Fruit fly (Drosophila melanogaster) whole organism, embryonic: ENCODE results near the gene CG9471.

Experiments used
- Atf6 ChIP-seq: fragments of 200-800 bp; sonication (Bioruptor generic); IDR thresholded peaks from 2 replicates; pipeline ENCODE4 v1.3.6; 2022; ENCODE audit warnings: missing biosample characterization, missing genetic modification characterization
- Awh ChIP-seq: fragments of 200-800 bp; sonication (Bioruptor generic); IDR thresholded peaks from 2 replicates; pipeline ENCODE4, ENCODE4 v1.3.6; 2022; ENCODE audit warnings: missing biosample characterization, missing genetic modification characterization
- CG1233 ChIP-seq: fragments of 200-800 bp; sonication (Bioruptor generic); optimal IDR thresholded peaks from 4 replicates; lab custom pipeline; 2018; ENCODE audit warnings: missing biosample characterization, mild to moderate bottlenecking, missing genetic modification characterization
- CG12659 ChIP-seq: fragments of 200-800 bp; sonication (Bioruptor generic); optimal IDR thresholded peaks from 3 replicates; lab custom pipeline; 2017; ENCODE audit warnings: mild to moderate bottlenecking, missing biosample characterization, missing genetic modification reagents, missing genetic modification characterization
- CG12744 ChIP-seq: fragments of 200-800 bp; sonication (Bioruptor generic); optimal IDR thresholded peaks from 2 replicates; lab custom pipeline; 2016; ENCODE audit warnings: missing biosample characterization, missing genetic modification characterization
- CG13424 ChIP-seq: fragments of 200-800 bp; sonication (Bioruptor generic); optimal IDR thresholded peaks from 2 replicates; lab custom pipeline; 2019; ENCODE audit warnings: missing biosample characterization, mild to moderate bottlenecking, missing genetic modification characterization, moderate library complexity
- CG13775 ChIP-seq: fragments of 200-800 bp; sonication (Bioruptor generic); optimal IDR thresholded peaks from 3 replicates; lab custom pipeline; 2017; ENCODE audit warnings: missing biosample characterization, mild to moderate bottlenecking, missing genetic modification characterization
- CG13894 ChIP-seq: fragments of 200-800 bp; sonication (Bioruptor generic); optimal IDR thresholded peaks from 3 replicates; lab custom pipeline; 2018; ENCODE audit warnings: missing biosample characterization, mild to moderate bottlenecking, missing genetic modification characterization, moderate library complexity
- CG14860 ChIP-seq: fragments of 200-800 bp; sonication (Bioruptor generic); IDR thresholded peaks from 3 replicates; pipeline ENCODE4 v1.3.6; 2022; ENCODE audit warnings: missing biosample characterization, missing genetic modification characterization; ENCODE audit not compliant: partially characterized antibody
- CG2116 ChIP-seq: fragments of 200-800 bp; sonication (Bioruptor generic); optimal IDR thresholded peaks from 3 replicates; lab custom pipeline; 2018; ENCODE audit warnings: missing biosample characterization, mild to moderate bottlenecking, missing genetic modification characterization
- CG3065 ChIP-seq: fragments of 200-800 bp; sonication (Bioruptor generic); optimal IDR thresholded peaks from 2 replicates; lab custom pipeline; 2016; ENCODE audit warnings: missing biosample characterization, missing genetic modification characterization
- CG33557 ChIP-seq: fragments of 200-800 bp; sonication (Bioruptor generic); optimal IDR thresholded peaks from 2 replicates; lab custom pipeline; 2019; ENCODE audit warnings: missing biosample characterization, mild to moderate bottlenecking, missing genetic modification characterization, moderate library complexity
- CG3407 ChIP-seq: fragments of 200-800 bp; sonication (Bioruptor generic); optimal IDR thresholded peaks from 2 replicates; lab custom pipeline; 2018; ENCODE audit warnings: missing biosample characterization, mild to moderate bottlenecking, missing genetic modification characterization
- CG6175 ChIP-seq: fragments of 200-800 bp; sonication (Bioruptor generic); IDR thresholded peaks from 3 replicates; pipeline ENCODE4 v1.3.6; 2022; ENCODE audit warnings: missing biosample characterization, missing genetic modification characterization
- CG7839 ChIP-seq: fragments of 200-800 bp; sonication (Bioruptor generic); optimal IDR thresholded peaks from 3 replicates; lab custom pipeline; 2018; ENCODE audit warnings: missing biosample characterization, mild to moderate bottlenecking, missing genetic modification characterization, moderate library complexity
- CG7928 ChIP-seq: fragments of 200-800 bp; sonication (Bioruptor generic); optimal IDR thresholded peaks from 2 replicates; lab custom pipeline; 2017; ENCODE audit warnings: missing biosample characterization, mild to moderate bottlenecking, missing genetic modification characterization
- CG8089 ChIP-seq: fragments of 200-800 bp; sonication (Bioruptor generic); optimal IDR thresholded peaks from 3 replicates; lab custom pipeline; 2016; ENCODE audit warnings: missing biosample characterization, missing genetic modification characterization
- CG8388 ChIP-seq: fragments of 200-800 bp; sonication (Bioruptor generic); optimal IDR thresholded peaks from 2 replicates; lab custom pipeline; 2019; ENCODE audit warnings: missing biosample characterization, mild to moderate bottlenecking, missing genetic modification characterization, moderate library complexity
- CG9215 ChIP-seq: fragments of 200-800 bp; sonication (Bioruptor generic); IDR thresholded peaks from 2 replicates; pipeline ENCODE4 v1.3.6; 2022; ENCODE audit warnings: missing biosample characterization, missing genetic modification characterization
- CrebB ChIP-seq: fragments of 200-800 bp; sonication (Bioruptor generic); optimal IDR thresholded peaks from 3 replicates; lab custom pipeline; 2018; ENCODE audit warnings: missing biosample characterization, mild to moderate bottlenecking, missing genetic modification characterization
- D19A ChIP-seq: fragments of 200-800 bp; optimal IDR thresholded peaks from 3 replicates; lab custom pipeline; 2019; ENCODE audit warnings: missing biosample characterization, mild to moderate bottlenecking, missing genetic modification characterization, moderate library complexity
- Dfd ChIP-seq, 2 experiments: fragments of >200 bp; optimal IDR thresholded peaks; 2 replicates each; lab custom pipeline; 2017; ENCODE audit warnings: missing biosample characterization in 2 of 2, missing genetic modification characterization in 2 of 2
- Doc2 ChIP-seq: fragments of 200-800 bp; sonication (Bioruptor generic); IDR thresholded peaks from 2 replicates; pipeline ENCODE4 v1.3.6; 2022; ENCODE audit warnings: missing biosample characterization, missing genetic modification characterization
- Elba2 ChIP-seq: fragments of 200-800 bp; sonication (Bioruptor generic); optimal IDR thresholded peaks from 3 replicates; lab custom pipeline; 2016; ENCODE audit warnings: missing biosample characterization, missing genetic modification characterization
- MBD-R2 ChIP-seq: fragments of 200-800 bp; sonication (Bioruptor generic); IDR thresholded peaks from 2 replicates; pipeline ENCODE4 v1.3.6; 2022; ENCODE audit warnings: missing biosample characterization, missing genetic modification characterization
- Mes4 ChIP-seq: fragments of 200-800 bp; sonication (Bioruptor generic); optimal IDR thresholded peaks from 2 replicates; lab custom pipeline; 2016; ENCODE audit warnings: missing biosample characterization, missing genetic modification characterization
- Mrtf ChIP-seq: fragments of 200-800 bp; sonication (Bioruptor generic); IDR thresholded peaks from 3 replicates; pipeline ENCODE4 v1.3.6; 2022; ENCODE audit warnings: missing biosample characterization, missing genetic modification characterization
- Nf-YA ChIP-seq: fragments of 200-800 bp; sonication (Bioruptor generic); IDR thresholded peaks from 2 replicates; pipeline ENCODE4 v1.3.6; 2022; ENCODE audit warnings: missing biosample characterization, missing genetic modification characterization
- Six4 ChIP-seq: fragments of 200-800 bp; sonication (Bioruptor generic); optimal IDR thresholded peaks from 2 replicates; lab custom pipeline; 2016; ENCODE audit warnings: missing biosample characterization, missing genetic modification characterization
- TFAM ChIP-seq: fragments of 200-800 bp; sonication (Bioruptor generic); optimal IDR thresholded peaks from 2 replicates; lab custom pipeline; 2017; ENCODE audit warnings: missing biosample characterization, missing genetic modification characterization, inconsistent platforms
- Trl ChIP-seq, 3 experiments: fragments of >200 bp in 2 of 3; fragments of 200-800 bp in 1 of 3; sonication (Bioruptor generic) in 1 of 3; optimal IDR thresholded peaks; 2 replicates in 1 of 3; 3 replicates in 2 of 3; lab custom pipeline; 2016 to 2017; ENCODE audit warnings: missing biosample characterization in 1 of 3, missing genetic modification characterization in 1 of 3
- bbx ChIP-seq: fragments of 200-800 bp; sonication (Bioruptor generic); IDR thresholded peaks from 2 replicates; pipeline ENCODE4 v1.3.6; 2022; ENCODE audit warnings: missing biosample characterization, missing genetic modification characterization; ENCODE audit not compliant: partially characterized antibody
- cato ChIP-seq: fragments of 200-800 bp; sonication (Bioruptor generic); optimal IDR thresholded peaks from 2 replicates; lab custom pipeline; 2016; ENCODE audit warnings: missing biosample characterization, missing genetic modification characterization, borderline replicate concordance
- chinmo ChIP-seq: fragments of 200-800 bp; sonication (Bioruptor generic); IDR thresholded peaks from 4 replicates; pipeline ENCODE4 v1.3.6; 2022; ENCODE audit warnings: missing biosample characterization, missing genetic modification characterization; ENCODE audit not compliant: partially characterized antibody
- ci ChIP-seq: fragments of 200-800 bp; sonication (Bioruptor generic); IDR thresholded peaks from 3 replicates; pipeline ENCODE4 v1.3.6; 2022; ENCODE audit warnings: missing biosample characterization, missing genetic modification characterization
- cwo ChIP-seq: fragments of 200-800 bp; sonication (Bioruptor generic); optimal IDR thresholded peaks from 3 replicates; lab custom pipeline; 2017; ENCODE audit warnings: missing biosample characterization, missing genetic modification characterization, mild to moderate bottlenecking, moderate library complexity, missing genetic modification reagents
- fd102C ChIP-seq: fragments of 200-800 bp; sonication (Bioruptor generic); optimal IDR thresholded peaks from 2 replicates; lab custom pipeline; 2018; ENCODE audit warnings: missing biosample characterization, mild to moderate bottlenecking, missing genetic modification characterization, moderate library complexity
- fd3F ChIP-seq: fragments of 200-800 bp; sonication (Bioruptor generic); optimal IDR thresholded peaks from 2 replicates; lab custom pipeline; 2018; ENCODE audit warnings: missing biosample characterization, mild to moderate bottlenecking, missing genetic modification characterization, moderate library complexity
- gt ChIP-seq: fragments of 200-800 bp; sonication (Bioruptor generic); IDR thresholded peaks from 2 replicates; pipeline ENCODE4 v1.3.6; 2022; ENCODE audit warnings: missing biosample characterization, missing genetic modification characterization
- ind ChIP-seq: fragments of 200-800 bp; sonication (Bioruptor generic); optimal IDR thresholded peaks from 3 replicates; lab custom pipeline; 2016; ENCODE audit warnings: missing biosample characterization, missing genetic modification characterization
- lmd ChIP-seq: fragments of 200-800 bp; sonication (Bioruptor generic); IDR thresholded peaks from 2 replicates; pipeline ENCODE4 v1.3.6; 2022; ENCODE audit warnings: missing biosample characterization, missing genetic modification characterization
- p53 ChIP-seq: fragments of 200-800 bp; sonication (Bioruptor generic); optimal IDR thresholded peaks from 2 replicates; lab custom pipeline; 2016; ENCODE audit warnings: missing biosample characterization, missing genetic modification characterization
- scrt ChIP-seq: fragments of 200-800 bp; sonication (Bioruptor generic); optimal IDR thresholded peaks from 2 replicates; lab custom pipeline; 2018; ENCODE audit warnings: missing biosample characterization, mild to moderate bottlenecking, missing genetic modification characterization, moderate library complexity
- sens-2 ChIP-seq: fragments of 200-800 bp; sonication (Bioruptor generic); IDR thresholded peaks from 2 replicates; pipeline ENCODE4 v1.3.6; 2022; ENCODE audit warnings: missing biosample characterization, missing genetic modification characterization
- sob ChIP-seq: fragments of 200-800 bp; sonication (Bioruptor generic); IDR thresholded peaks from 2 replicates; pipeline ENCODE4 v1.3.6; 2022; ENCODE audit warnings: missing biosample characterization, missing genetic modification characterization
- tin ChIP-seq: fragments of 200-800 bp; sonication (Bioruptor generic); optimal IDR thresholded peaks from 3 replicates; lab custom pipeline; 2016; ENCODE audit warnings: missing biosample characterization, missing genetic modification characterization
- trh ChIP-seq: fragments of 200-800 bp; sonication (Bioruptor generic); optimal IDR thresholded peaks from 2 replicates; lab custom pipeline; 2016; ENCODE audit warnings: missing biosample characterization, missing genetic modification characterization
- twi ChIP-seq: fragments of 200-800 bp; optimal IDR thresholded peaks from 2 replicates; lab custom pipeline; 2019; ENCODE audit warnings: missing biosample characterization, mild to moderate bottlenecking, missing genetic modification characterization, moderate library complexity
- vnd ChIP-seq: fragments of 200-800 bp; sonication (Bioruptor generic); IDR thresholded peaks from 3 replicates; pipeline ENCODE4 v1.3.6; 2022; ENCODE audit warnings: missing biosample characterization, missing genetic modification characterization; ENCODE audit not compliant: partially characterized antibody

The CG9471 gene

dm6 chr3R:9800644-9801330 lies 29.4 kb upstream of the CG9471 start, which contains the start of the genes CG9467 and CG8526 (continued):
- peak; percentile 73 for TF ChIP-seq vnd (GFP tag; lab: Robert Waterston, UW)
- no peak for TF ChIP-seq fd102C (GFP tag; lab: Kevin White, UChicago)
- TF ChIP-seq CG13775 (GFP tag; lab: Kevin White, UChicago) = peak; percentile 76
- no peak for TF ChIP-seq scrt (GFP tag; lab: Kevin White, UChicago)
- TF ChIP-seq CrebB (tag; lab: Kevin White, UChicago) = no peak
- TF ChIP-seq D19A = no peak
- peak; percentile 76 for TF ChIP-seq CG7928 (GFP tag; lab: Kevin White, UChicago)
- TF ChIP-seq CG9215 (GFP tag; lab: Robert Waterston, UW) = peak; percentile 78
- no peak for TF ChIP-seq CG13894
- peak; percentile 57 for TF ChIP-seq MBD-R2
- no peak for TF ChIP-seq CG7839 (tag; lab: Kevin White, UChicago)
- TF ChIP-seq trh (GFP tag; lab: Kevin White, UChicago) = peak; percentile 29
- TF ChIP-seq Mrtf = 0 out of 3 replicates have a peak, but pooled peaks have one; percentile 9
- no peak for TF ChIP-seq gt (GFP tag; lab: Robert Waterston, UW)
- peak; percentile 58 for TF ChIP-seq fd3F
- peak; percentile 53; the same call in 1 of the 2 replicates for TF ChIP-seq sob (GFP tag; lab: Robert Waterston, UW)
- no peak for TF ChIP-seq CG12744 (GFP tag; lab: Kevin White, UChicago)
- TF ChIP-seq CG1233 (GFP tag; lab: Kevin White, UChicago) = peak; percentile 23
- TF ChIP-seq Doc2 (GFP tag; lab: Robert Waterston, UW) = no peak
- peak; percentile 79 for TF ChIP-seq ind (GFP tag; lab: Kevin White, UChicago)
- no peak for TF ChIP-seq p53 (GFP tag; lab: Kevin White, UChicago)
- TF ChIP-seq Atf6 (GFP tag; lab: Robert Waterston, UW) = peak; percentile 51; the same call in 1 of the 2 replicates
- TF ChIP-seq bbx (GFP tag; lab: Robert Waterston, UW) = peak; percentile 32; the same call in 1 of the 2 replicates
- TF ChIP-seq CG13424 (tag; lab: Kevin White, UChicago) = peak; percentile 82
- TF ChIP-seq Nf-YA = no peak
- peak; percentile 35 for TF ChIP-seq Six4 (GFP tag; lab: Kevin White, UChicago)
- peak; percentile 38 for TF ChIP-seq CG3407 (GFP tag; lab: Kevin White, UChicago)
- TF ChIP-seq ci = peak; percentile 35; the same call in 1 of the 3 replicates
- peak; percentile 68 for TF ChIP-seq CG8388
- peak; percentile 75 for TF ChIP-seq CG12659 (GFP tag; lab: Kevin White, UChicago)
- peak; percentile 72 for TF ChIP-seq CG14860
- TF ChIP-seq CG6175 (GFP tag; lab: Robert Waterston, UW) = no peak
- TF ChIP-seq TFAM = no peak
- no peak for TF ChIP-seq Mes4 (GFP tag; lab: Kevin White, UChicago)
- TF ChIP-seq tin (GFP tag; lab: Kevin White, UChicago) = peak; percentile 76
- no peak for TF ChIP-seq Dfd (GFP tag; optimal IDR thresholded peaks at IDR 0.05; lab: Kevin White, UChicago)
- TF ChIP-seq twi (tag; lab: Kevin White, UChicago) = peak; percentile 55
- TF ChIP-seq Trl (optimal IDR thresholded peaks at IDR 0.05; lab: Kevin White, UChicago) = no peak
- peak; percentile 28 for TF ChIP-seq Trl (GFP tag; optimal IDR thresholded peaks at IDR 0.05; lab: Kevin White, UChicago)
- peak; percentile 79; the same call in 2 of the 4 replicates for TF ChIP-seq chinmo
- TF ChIP-seq sens-2 (GFP tag; lab: Robert Waterston, UW) = 0 out of 2 replicates have a peak, but pooled peaks have one; percentile 9
- peak; percentile 44 for TF ChIP-seq cato (GFP tag; lab: Kevin White, UChicago)
- TF ChIP-seq CG3065 = peak; percentile 37
- peak; percentile 65 for TF ChIP-seq lmd (GFP tag; lab: Robert Waterston, UW)
- TF ChIP-seq CG2116 (GFP tag; lab: Kevin White, UChicago) = peak; percentile 77
- no peak for TF ChIP-seq CG8089 (GFP tag; lab: Kevin White, UChicago)
- peak; percentile 47 for TF ChIP-seq CG33557 (GFP tag; lab: Kevin White, UChicago)
- TF ChIP-seq Awh = no peak
- no peak for TF ChIP-seq Elba2 (GFP tag; lab: Kevin White, UChicago)
- no peak for TF ChIP-seq cwo
